Fruit fly (Drosophila melanogaster): ENCODE results near the gene Or19b.

- TF ChIP-seq Met (GFP tag; optimal IDR thresholded peaks at IDR 0.05) (no peak), CG3919 (GFP tag; optimal IDR thresholded peaks at IDR 0.05) (no peak), CG11902 (GFP tag; optimal IDR thresholded peaks at IDR 0.05) (no peak)
Observed at dm6 chrX:20050994-20051393, 43.2 kb upstream of the Or19b start, which contains the start of gene CG9570.
